Fruit fly (Drosophila melanogaster): Measurements from ENCODE around the gene emb.
A peak's percentile ranks its signal among the peaks of the same experiment; 100 is the strongest.

emb gene

DNA sequence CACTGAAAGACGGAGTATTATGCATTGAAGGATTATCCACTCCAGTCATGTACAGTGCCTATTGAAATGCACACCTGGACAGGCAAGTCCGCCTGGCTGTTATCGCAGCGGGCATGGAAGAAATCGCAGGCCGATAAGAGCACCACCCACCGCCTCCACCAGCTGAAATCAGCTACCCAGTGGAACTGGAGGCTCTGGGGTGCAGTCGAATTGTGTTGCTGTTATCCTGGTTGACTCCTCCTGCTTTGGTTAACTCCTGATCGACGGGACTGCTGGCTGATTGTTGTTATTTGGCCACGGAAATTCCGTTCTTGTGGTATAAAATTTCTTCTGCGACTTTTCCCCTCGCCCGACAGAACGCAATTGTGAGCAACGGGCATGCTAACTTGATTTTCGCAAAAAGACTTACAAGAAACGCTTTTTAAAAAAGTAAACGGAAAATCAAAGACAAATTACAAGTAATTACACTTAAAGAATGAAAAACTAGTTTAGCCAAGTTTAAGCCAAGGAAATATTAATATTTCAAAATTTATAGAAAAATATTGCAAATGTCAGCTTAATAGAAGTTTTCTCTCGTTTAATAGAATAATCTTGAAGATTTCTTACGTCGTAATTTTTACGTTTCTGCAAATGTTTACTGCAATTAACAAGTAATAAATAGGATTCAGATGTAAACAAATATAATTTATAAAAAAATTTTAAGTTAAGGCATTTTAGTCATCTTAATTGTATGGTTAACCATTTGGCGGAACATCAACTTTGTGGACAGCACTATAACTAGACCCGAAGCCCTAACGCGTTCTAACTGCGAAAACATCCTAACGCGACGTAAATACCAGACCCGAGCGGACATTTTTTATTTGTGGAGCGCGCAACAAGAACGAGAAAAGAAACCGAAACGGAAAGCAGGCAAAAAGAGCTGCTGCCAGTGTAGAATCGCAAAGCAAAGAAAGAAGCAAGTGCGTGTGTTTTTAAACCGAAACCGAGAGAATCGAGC, 11.8 kb downstream of the emb start, which contains the start of the genes CG13398 and Akap200 (continued):
- TF ChIP-seq Sry-δ (GFP tag; optimal IDR thresholded peaks at IDR 0.05) (no peak), unpg (GFP tag; optimal IDR thresholded peaks at IDR 0.05) (no peak), CG14710 (tag; optimal IDR thresholded peaks at IDR 0.05) (peak; percentile 66), Elba2 (GFP tag; optimal IDR thresholded peaks at IDR 0.05) (no peak), PHDP (tag; optimal IDR thresholded peaks at IDR 0.05) (no peak), CG15011 (GFP tag; optimal IDR thresholded peaks at IDR 0.05) (no peak), CG12942 (GFP tag; optimal IDR thresholded peaks at IDR 0.05) (no peak), prd (optimal IDR thresholded peaks at IDR 0.05) (no peak), prd (GFP tag; IDR thresholded peaks at IDR 0.05) (peak; percentile 47; the same call in 1 of the 3 replicates), Hmr (GFP tag; optimal IDR thresholded peaks at IDR 0.05) (peak; percentile 3), Pdp1 (GFP tag; optimal IDR thresholded peaks at IDR 0.05) (peak in 1 of 2 experiments; percentile 32), CG4404 (GFP tag; IDR thresholded peaks at IDR 0.05) (no peak), CG1832 (GFP tag; optimal IDR thresholded peaks at IDR 0.05) (no peak), CG10274 (GFP tag; optimal IDR thresholded peaks at IDR 0.05) (no peak), CG5953 (GFP tag; IDR thresholded peaks at IDR 0.05) (0 out of 2 replicates have a peak, but pooled peaks have one; percentile 29), CG8089 (GFP tag; optimal IDR thresholded peaks at IDR 0.05) (no peak), CG11247 (GFP tag; IDR thresholded peaks at IDR 0.05) (0 out of 2 replicates have a peak, but pooled peaks have one; percentile 10), CG9797 (GFP tag; optimal IDR thresholded peaks at IDR 0.05) (peak; percentile 64), zfh1 (GFP tag; IDR thresholded peaks at IDR 0.05) (no peak), CG10147 (GFP tag; optimal IDR thresholded peaks at IDR 0.05) (no peak), CG2116 (GFP tag; optimal IDR thresholded peaks at IDR 0.05) (peak; percentile 27), H15 (GFP tag; IDR thresholded peaks at IDR 0.05) (no peak), CG8944 (GFP tag; optimal IDR thresholded peaks at IDR 0.05) (no peak), bcd (GFP tag; optimal IDR thresholded peaks at IDR 0.05) (no peak), CG12391 (tag; optimal IDR thresholded peaks at IDR 0.05) (peak; percentile 65), CG17829 (tag; optimal IDR thresholded peaks at IDR 0.05) (peak; percentile 37), Max (GFP tag; optimal IDR thresholded peaks at IDR 0.05) (no peak), CG4360 (GFP tag; IDR thresholded peaks at IDR 0.05) (no peak), sr (GFP tag; IDR thresholded peaks at IDR 0.05) (no peak), CG10565 (GFP tag; optimal IDR thresholded peaks at IDR 0.05) (no peak), shn (GFP tag; optimal IDR thresholded peaks at IDR 0.05) (no peak), Oaz (GFP tag; IDR thresholded peaks at IDR 0.05) (no peak), CG17361 (GFP tag; IDR thresholded peaks at IDR 0.05) (peak; percentile 76), h (optimal IDR thresholded peaks at IDR 0.05) (no peak), CG33557 (GFP tag; optimal IDR thresholded peaks at IDR 0.05) (peak; percentile 6), exex (tag; optimal IDR thresholded peaks at IDR 0.05) (no peak), Hr39 (optimal IDR thresholded peaks at IDR 0.05) (no peak), chm (GFP tag; IDR thresholded peaks at IDR 0.05) (no peak), lmd (GFP tag; IDR thresholded peaks at IDR 0.05) (no peak; the same call in 1 of the 2 replicates), klu (GFP tag; IDR thresholded peaks at IDR 0.05) (0 out of 2 replicates have a peak, but pooled peaks have one; percentile 23), ro (GFP tag; IDR thresholded peaks at IDR 0.05) (no peak), so (GFP tag; IDR thresholded peaks at IDR 0.05) (no peak), HLHmδ (GFP tag; optimal IDR thresholded peaks at IDR 0.05) (peak; percentile 67), btn (GFP tag; optimal IDR thresholded peaks at IDR 0.05) (no peak), nerfin-2 (GFP tag; IDR thresholded peaks at IDR 0.05; ENCODE audit: partially characterized antibody) (no peak), pfk (GFP tag; optimal IDR thresholded peaks at IDR 0.05) (no peak), Lpt (GFP tag; optimal IDR thresholded peaks at IDR 0.05) (no peak), sd (tag; optimal IDR thresholded peaks at IDR 0.05) (peak; percentile 26), sc (optimal IDR thresholded peaks at IDR 0.05) (no peak), sc (GFP tag; optimal IDR thresholded peaks at IDR 0.05) (no peak)
